Worm (Caenorhabditis elegans) whole organism, young adult: Measurements from ENCODE around the gene vrk-1.

Experiments used
- B0019.2 ChIP-seq: fragments of 200-800 bp; sonication (Bioruptor generic); conservative IDR thresholded peaks from 2 replicates; pipeline ENCODE4 v1.3.6; 2022; ENCODE audit warnings: missing genetic modification reagents, missing genetic modification characterization, missing compliant biosample characterization
- B0261.1 ChIP-seq: sonication (generic microtip); optimal IDR thresholded peaks from 2 replicates; lab custom pipeline; 2016; ENCODE audit warnings: mild to moderate bottlenecking, missing genetic modification characterization, moderate library complexity, missing compliant biosample characterization
- F33H1.4 ChIP-seq: fragments of 200-800 bp; sonication (Bioruptor generic); IDR thresholded peaks from 2 replicates; pipeline ENCODE4 v1.3.6; 2022; ENCODE audit warnings: missing genetic modification reagents, missing genetic modification characterization, missing compliant biosample characterization
- F39B2.1 ChIP-seq: fragments of 200-800 bp; sonication (Bioruptor generic); IDR thresholded peaks from 2 replicates; pipeline ENCODE4 v1.3.6; 2022; ENCODE audit warnings: missing genetic modification reagents, missing genetic modification characterization, missing compliant biosample characterization
- K11D2.4 ChIP-seq: fragments of 200-800 bp; sonication (Bioruptor generic); IDR thresholded peaks from 2 replicates; pipeline ENCODE4 v1.3.6; 2022; ENCODE audit warnings: missing genetic modification reagents, missing genetic modification characterization, missing compliant biosample characterization
- Y53F4B.3 ChIP-seq: fragments of 200-800 bp; sonication (Bioruptor generic); IDR thresholded peaks from 2 replicates; pipeline ENCODE4 v1.3.6; 2022; ENCODE audit warnings: missing genetic modification reagents, missing genetic modification characterization, missing compliant biosample characterization
- ZK185.1 ChIP-seq: sonication (generic microtip); optimal IDR thresholded peaks from 2 replicates; lab custom pipeline; 2016; ENCODE audit warnings: mild to moderate bottlenecking, missing genetic modification characterization, missing compliant biosample characterization; ENCODE audit not compliant: poor library complexity, severe bottlenecking
- akir-1 ChIP-seq: fragments of 200-800 bp; sonication (Bioruptor generic); optimal IDR thresholded peaks from 2 replicates; lab custom pipeline; 2018; ENCODE audit warnings: mild to moderate bottlenecking, missing genetic modification characterization, moderate library complexity, missing compliant biosample characterization
- aptf-3 ChIP-seq: fragments of 200-800 bp; sonication (Bioruptor generic); IDR thresholded peaks from 2 replicates; pipeline ENCODE4 v1.3.6; 2022; ENCODE audit warnings: missing genetic modification characterization, missing compliant biosample characterization
- atf-7 ChIP-seq: sonication (generic microtip); optimal IDR thresholded peaks from 2 replicates; lab custom pipeline; 2017; ENCODE audit warnings: mild to moderate bottlenecking, missing genetic modification characterization, missing compliant biosample characterization
- cebp-1 ChIP-seq, 2 experiments: fragments of 200-800 bp in 1 of 2; sonication (Bioruptor generic) in 1 of 2; sonication (generic microtip) in 1 of 2; IDR thresholded peaks in 1 of 2; optimal IDR thresholded peaks in 1 of 2; 2 replicates each; pipeline versions ENCODE4 v1.3.6 to Lab custom; 2017 to 2022; ENCODE audit warnings: missing compliant biosample characterization in 2 of 2, missing genetic modification characterization in 2 of 2, mild to moderate bottlenecking in 1 of 2, missing genetic modification reagents in 1 of 2, moderate library complexity in 1 of 2
- cebp-2 ChIP-seq: fragments of 200-800 bp; sonication (Bioruptor generic); IDR thresholded peaks from 2 replicates; pipeline ENCODE4 v1.3.6; 2022; ENCODE audit warnings: missing genetic modification characterization, missing compliant biosample characterization
- ceh-40 ChIP-seq: fragments of 200-800 bp; sonication (Bioruptor generic); IDR thresholded peaks from 2 replicates; pipeline ENCODE4 v1.3.6; 2022; ENCODE audit warnings: missing genetic modification characterization, missing compliant biosample characterization
- dpff-1 ChIP-seq: sonication (generic microtip); optimal IDR thresholded peaks from 2 replicates; lab custom pipeline; 2017; ENCODE audit warnings: mild to moderate bottlenecking, missing genetic modification characterization, missing compliant biosample characterization
- dpl-1 ChIP-seq: fragments of 150-350 bp; optimal IDR thresholded peaks from 2 replicates; lab custom pipeline; 2014; ENCODE audit warnings: missing biosample characterization, missing genetic modification reagents, missing genetic modification characterization
- efl-1 ChIP-seq: fragments of 150-350 bp; optimal IDR thresholded peaks from 2 replicates; lab custom pipeline; 2014; ENCODE audit warnings: missing biosample characterization, missing genetic modification reagents, missing genetic modification characterization
- egl-44 ChIP-seq: fragments of 200-800 bp; sonication (Bioruptor generic); IDR thresholded peaks from 2 replicates; pipeline ENCODE4 v1.3.6; 2022; ENCODE audit warnings: missing genetic modification reagents, missing genetic modification characterization, missing compliant biosample characterization
- hlh-12 ChIP-seq: sonication (generic microtip); optimal IDR thresholded peaks from 2 replicates; lab custom pipeline; 2016; ENCODE audit warnings: missing genetic modification characterization, missing compliant biosample characterization
- hsf-1 ChIP-seq: fragments of 200-800 bp; sonication (Bioruptor generic); IDR thresholded peaks from 2 replicates; pipeline ENCODE4 v1.3.6; 2022; ENCODE audit warnings: missing genetic modification reagents, missing genetic modification characterization, missing compliant biosample characterization
- lin-40 ChIP-seq: sonication (generic microtip); optimal IDR thresholded peaks from 2 replicates; lab custom pipeline; 2016; ENCODE audit warnings: missing genetic modification characterization, mild to moderate bottlenecking, missing compliant biosample characterization, missing genotype, missing genetic modification reagents
- lsl-1 ChIP-seq: fragments of 200-800 bp; sonication (Bioruptor generic); optimal IDR thresholded peaks from 2 replicates; lab custom pipeline; 2018; ENCODE audit warnings: mild to moderate bottlenecking, missing genetic modification characterization, moderate library complexity, missing compliant biosample characterization
- madf-3 ChIP-seq: fragments of 200-800 bp; sonication (Bioruptor generic); IDR thresholded peaks from 2 replicates; pipeline ENCODE4 v1.3.6; 2022; ENCODE audit warnings: missing genetic modification reagents, missing genetic modification characterization, missing compliant biosample characterization
- madf-6 ChIP-seq: fragments of 200-800 bp; sonication (Bioruptor generic); IDR thresholded peaks from 2 replicates; pipeline ENCODE4 v1.3.6; 2022; ENCODE audit warnings: missing genetic modification reagents, missing genetic modification characterization, missing compliant biosample characterization
- mel-28 ChIP-seq: sonication (generic microtip); optimal IDR thresholded peaks from 2 replicates; lab custom pipeline; 2016; ENCODE audit warnings: borderline replicate concordance, mild to moderate bottlenecking, missing genetic modification characterization, missing compliant biosample characterization
- nfya-1 ChIP-seq: sonication (generic microtip); optimal IDR thresholded peaks from 2 replicates; lab custom pipeline; 2017; ENCODE audit warnings: antibody characterized with exemption, missing compliant biosample characterization, missing genetic modification characterization, borderline replicate concordance; ENCODE audit not compliant: insufficient read depth
- nhr-27 ChIP-seq: fragments of 200-800 bp; sonication (Bioruptor generic); optimal IDR thresholded peaks from 2 replicates; lab custom pipeline; 2018; ENCODE audit warnings: mild to moderate bottlenecking, missing genetic modification characterization, moderate library complexity, missing compliant biosample characterization
- pha-4 ChIP-seq: fragments of 150-350 bp; sonication (generic microtip); optimal IDR thresholded peaks from 2 replicates; lab custom pipeline; 2014; ENCODE audit warnings: missing biosample characterization, missing genetic modification reagents, missing genetic modification characterization
- rec-8 ChIP-seq, 2 experiments: sonication (generic microtip); optimal IDR thresholded peaks; 2 replicates each; lab custom pipeline; 2016; ENCODE audit warnings: mild to moderate bottlenecking in 2 of 2, missing genetic modification characterization in 2 of 2, missing genetic modification reagents in 2 of 2, missing genotype in 2 of 2, missing biosample characterization in 1 of 2, missing compliant biosample characterization in 1 of 2, moderate library complexity in 1 of 2
- repo-1 ChIP-seq: sonication (generic microtip); optimal IDR thresholded peaks from 2 replicates; lab custom pipeline; 2017; ENCODE audit warnings: mild to moderate bottlenecking, missing genetic modification characterization, missing compliant biosample characterization
- rpc-1 ChIP-seq, 2 experiments: fragments of 150-350 bp in 1 of 2; sonication (generic microtip) in 1 of 2; optimal IDR thresholded peaks; 2 replicates each; lab custom pipeline; 2014 to 2018; ENCODE audit warnings: missing biosample characterization in 1 of 2, missing genetic modification characterization in 1 of 2, missing genetic modification reagents in 1 of 2, missing genotype in 1 of 2
- somi-1 ChIP-seq: fragments of 200-800 bp; sonication (Bioruptor generic); optimal IDR thresholded peaks from 2 replicates; lab custom pipeline; 2018; ENCODE audit warnings: mild to moderate bottlenecking, missing genetic modification characterization, missing compliant biosample characterization
- tbp1 ChIP-seq: fragments of 200-800 bp; sonication (Bioruptor generic); optimal IDR thresholded peaks from 2 replicates; lab custom pipeline; 2018; ENCODE audit warnings: mild to moderate bottlenecking, missing genetic modification characterization, missing compliant biosample characterization
- tbx-9 ChIP-seq: sonication (generic microtip); optimal IDR thresholded peaks from 2 replicates; lab custom pipeline; 2016; ENCODE audit warnings: borderline replicate concordance, missing genetic modification characterization, inconsistent platforms, missing compliant biosample characterization
- zfh-2 ChIP-seq: fragments of 200-800 bp; sonication (Bioruptor generic); conservative IDR thresholded peaks from 2 replicates; pipeline ENCODE4 v1.3.6; 2022; ENCODE audit warnings: missing genetic modification reagents, missing genetic modification characterization, missing compliant biosample characterization
- ztf-18 ChIP-seq: sonication (generic microtip); optimal IDR thresholded peaks from 2 replicates; lab custom pipeline; 2016; ENCODE audit warnings: missing genotype, mild to moderate bottlenecking, missing genetic modification characterization, missing compliant biosample characterization
- ztf-22 ChIP-seq: fragments of 200-800 bp; sonication (Bioruptor generic); optimal IDR thresholded peaks from 2 replicates; lab custom pipeline; 2018; ENCODE audit warnings: mild to moderate bottlenecking, missing genetic modification characterization, moderate library complexity, missing compliant biosample characterization
- ztf-26 ChIP-seq: sonication (generic microtip); optimal IDR thresholded peaks from 2 replicates; lab custom pipeline; 2017; ENCODE audit warnings: missing genetic modification characterization, missing compliant biosample characterization
- ztf-28 ChIP-seq: fragments of 200-800 bp; sonication (Bioruptor generic); IDR thresholded peaks from 2 replicates; pipeline ENCODE4 v1.3.6; 2022; ENCODE audit warnings: missing genetic modification reagents, missing genetic modification characterization, missing compliant biosample characterization

vrk-1 gene

ce11 chrII:5951745-5952144, 30.0 kb downstream of the vrk-1 start:
- TF ChIP-seq Y53F4B.3 (GFP tag; lab: Robert Waterston, UW) (no peak), mel-28 (tag; lab: Kevin White, UChicago) (no peak), somi-1 (GFP tag; lab: Kevin White, UChicago) (no peak), hsf-1 (GFP tag; lab: Robert Waterston, UW) (no peak), B0019.2 (GFP tag; lab: Robert Waterston, UW) (no peak), lin-40 (tag; lab: Kevin White, UChicago) (no peak), ceh-40 (no peak), tbx-9 (tag; lab: Kevin White, UChicago) (no peak), aptf-3 (GFP tag; lab: Robert Waterston, UW) (no peak), egl-44 (GFP tag; lab: Robert Waterston, UW) (no peak), hlh-12 (tag; lab: Kevin White, UChicago) (no peak), akir-1 (GFP tag; lab: Kevin White, UChicago) (no peak), atf-7 (tag; lab: Kevin White, UChicago) (no peak), dpl-1 (no peak), tbp1 (GFP tag; lab: Kevin White, UChicago) (no peak), cebp-2 (GFP tag; lab: Robert Waterston, UW) (no peak), cebp-1 (GFP tag; IDR thresholded peaks at IDR 0.05; lab: Robert Waterston, UW) (no peak), cebp-1 (tag; optimal IDR thresholded peaks at IDR 0.05; lab: Kevin White, UChicago) (no peak)

DNA sequence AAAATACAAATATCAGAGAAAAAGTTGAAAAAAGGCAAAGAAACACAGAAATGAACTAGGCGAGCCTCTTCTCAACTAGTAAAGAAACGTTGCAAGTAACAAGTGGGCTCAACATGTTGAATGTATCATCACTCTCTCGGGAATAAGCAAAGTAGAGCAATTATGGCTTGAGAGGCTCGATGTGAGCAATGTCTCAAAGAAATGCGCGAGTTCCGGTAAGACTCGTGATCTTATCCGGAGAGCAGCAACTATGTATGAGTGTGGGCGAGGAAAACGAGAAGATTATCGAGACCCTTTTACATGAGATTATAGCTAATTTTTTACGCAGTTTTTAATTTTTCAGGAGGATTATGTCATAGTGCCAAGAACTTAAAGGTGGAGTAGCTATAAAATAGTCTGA, 30.4 kb downstream of the vrk-1 start:
- no peak for TF ChIP-seq repo-1
- no peak for TF ChIP-seq nhr-27 (tag; lab: Kevin White, UChicago)
- no peak for TF ChIP-seq madf-6
- TF ChIP-seq ZK185.1 (tag; lab: Kevin White, UChicago): no peak
- no peak for TF ChIP-seq ztf-28 (GFP tag; lab: Robert Waterston, UW)
- TF ChIP-seq madf-3 (GFP tag; lab: Robert Waterston, UW): no peak
- no peak for TF ChIP-seq dpff-1 (tag; lab: Kevin White, UChicago)
- no peak for TF ChIP-seq efl-1

DNA sequence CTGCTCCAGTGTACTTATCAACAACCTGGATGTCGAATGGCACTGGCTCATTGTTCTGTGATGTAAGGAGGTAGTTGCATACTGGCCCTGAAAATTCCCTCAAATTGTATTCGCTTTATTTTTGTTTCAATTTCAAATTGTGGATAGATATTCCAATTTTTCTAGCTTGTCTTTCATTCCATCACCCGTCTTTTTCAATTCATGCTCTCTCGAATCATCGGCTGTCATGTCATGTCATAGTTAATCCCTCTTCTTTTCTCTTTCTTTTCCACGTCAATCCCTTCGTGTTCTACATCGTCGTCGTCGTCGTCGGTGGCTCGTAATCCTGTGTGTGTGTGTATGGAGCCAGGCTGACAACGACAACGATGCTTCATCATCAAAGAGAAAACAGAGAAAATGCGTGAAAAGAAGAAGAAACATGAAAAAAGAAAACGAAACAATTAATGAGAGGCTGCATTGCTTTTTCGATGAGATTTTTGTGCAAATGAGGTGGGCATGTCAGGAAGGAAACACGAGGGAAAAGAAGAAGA, 33.9 kb downstream of the vrk-1 start:
- TF ChIP-seq F33H1.4 (GFP tag; lab: Robert Waterston, UW) (no peak), B0261.1 (tag; lab: Kevin White, UChicago) (no peak)

DNA sequence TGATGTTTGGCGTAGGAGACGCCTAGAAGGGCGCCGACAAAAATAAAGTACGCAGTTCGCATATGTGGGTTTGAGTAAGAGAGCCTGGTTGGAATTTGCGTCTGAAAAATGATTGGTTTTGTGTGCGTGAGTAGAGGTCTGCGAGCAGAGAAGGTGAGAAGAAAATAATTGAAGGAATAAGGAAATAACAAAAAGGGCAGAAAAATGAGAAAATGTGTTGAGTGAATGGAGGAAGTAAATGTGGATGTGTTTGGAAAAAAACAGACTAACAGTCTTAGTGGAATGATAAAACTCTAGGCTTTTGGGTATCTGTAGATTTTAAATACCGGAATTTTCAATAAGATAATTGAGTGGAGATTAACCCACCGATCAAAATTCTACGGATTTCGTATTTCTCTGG, 34.8 kb downstream of the vrk-1 start, which contains the start of gene casy-1:
Gene casy-1, minus strand, starts transcription at position 101 of the 400 bp plus-strand sequence.
- TF ChIP-seq lsl-1 (GFP tag; lab: Kevin White, UChicago) (no peak), somi-1 (GFP tag; lab: Kevin White, UChicago) (no peak), F39B2.1 (GFP tag; lab: Robert Waterston, UW) (no peak), nfya-1 (no peak), ceh-40 (no peak), hsf-1 (GFP tag; lab: Robert Waterston, UW) (no peak), zfh-2 (GFP tag; lab: Robert Waterston, UW) (no peak), rec-8 (tag; optimal IDR thresholded peaks at IDR 0.05; lab: Kevin White, UChicago) (no peak), ztf-26 (tag; lab: Kevin White, UChicago) (no peak), K11D2.4 (GFP tag; lab: Robert Waterston, UW) (no peak), rpc-1 (optimal IDR thresholded peaks at IDR 0.05; lab: Kevin White, UChicago) (no peak), rpc-1 (tag; optimal IDR thresholded peaks at IDR 0.05; lab: Kevin White, UChicago) (no peak), ztf-18 (tag; lab: Kevin White, UChicago) (no peak), pha-4 (tag; lab: Kevin White, UChicago) (no peak), ztf-22 (GFP tag; lab: Kevin White, UChicago) (no peak)
- TF ChIP-seq, all 124 proteins: peak for 0
